Worm (Caenorhabditis elegans): Measurements from ENCODE around the gene srh-116.

DNA sequence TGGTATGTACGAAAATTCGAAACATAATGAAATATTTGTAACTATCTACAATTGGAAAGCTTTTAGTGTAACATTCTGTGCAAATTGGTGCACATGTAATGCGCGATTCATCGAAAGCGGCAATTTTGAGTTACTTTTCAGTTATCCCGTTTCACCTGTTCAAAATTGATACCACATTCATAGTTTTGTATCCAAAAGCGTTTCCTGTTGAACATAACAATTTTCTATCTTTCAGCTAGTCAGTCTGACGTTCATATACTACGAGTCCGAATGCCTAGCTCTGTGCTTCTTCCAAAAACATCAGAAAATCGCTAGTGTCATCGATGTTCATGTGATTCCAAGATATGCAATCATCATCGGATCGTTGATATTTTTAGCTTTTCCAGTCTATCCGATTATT lies 48.5 kb upstream of the srh-116 start:
- TF ChIP-seq flt-1 (GFP tag; IDR thresholded peaks at IDR 0.05) (no peak), ztf-29 (GFP tag; IDR thresholded peaks at IDR 0.05) (no peak), med-1 (GFP tag; optimal IDR thresholded peaks at IDR 0.05; ENCODE audit: insufficient read depth) (no peak), cog-1 (tag; optimal IDR thresholded peaks at IDR 0.05) (no peak)

Data from whole organism, midembryonic.